Fruit fly (Drosophila melanogaster) S2 (cell line): ENCODE measurements around the gene Gr66a.

Experiments used
- CG8478 ChIP-seq: fragments of >200 bp; optimal IDR thresholded peaks from 2 replicates; lab custom pipeline; 2018
- CTCF ChIP-seq, 2 experiments: fragments of >200 bp; optimal IDR thresholded peaks; 2 replicates each; lab custom pipeline; 2018

DNA sequence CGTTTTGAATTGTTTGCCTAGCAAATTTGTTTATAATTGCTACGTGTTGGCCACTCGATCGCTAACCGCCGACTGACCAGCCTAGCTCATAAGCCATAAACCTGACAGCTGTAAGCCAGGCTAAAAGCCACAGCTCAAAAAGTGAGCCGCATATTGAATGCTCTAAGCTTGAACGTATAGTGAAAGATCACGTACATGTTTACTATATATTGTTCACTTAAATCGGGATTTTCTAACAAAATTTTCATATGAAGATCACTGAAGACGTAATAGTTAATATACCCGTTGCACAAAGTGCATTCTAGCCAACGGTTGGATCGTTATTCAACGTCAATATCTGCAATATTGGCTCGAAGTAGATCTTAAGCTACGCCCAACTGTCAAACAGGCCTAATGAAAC, 20.4 kb downstream of the Gr66a start:
- TF ChIP-seq CG8478 (no peak), CTCF (optimal IDR thresholded peaks at IDR 0.05; lab: Kevin White, UChicago) (no peak)
